Worm (Caenorhabditis elegans) whole organism, mixed stage, embryonic: ENCODE data around the gene C18E9.8.

Experiments
- drap-1 ChIP-seq: fragments of 200-800 bp; sonication (Bioruptor generic); optimal IDR thresholded peaks from 3 replicates; lab custom pipeline; 2018; ENCODE audit warnings: mild to moderate bottlenecking, missing genetic modification characterization, missing compliant biosample characterization
- elt-3 ChIP-seq: fragments of 150-350 bp; optimal IDR thresholded peaks from 2 replicates; lab custom pipeline; 2014; ENCODE audit warnings: missing biosample characterization, missing genetic modification characterization
- flh-1 ChIP-seq: fragments of 200-800 bp; sonication (Bioruptor generic); optimal IDR thresholded peaks from 2 replicates; lab custom pipeline; 2018; ENCODE audit warnings: mild to moderate bottlenecking, missing genetic modification characterization, moderate library complexity, missing compliant biosample characterization
- nhr-237 ChIP-seq: fragments of 150-350 bp; optimal IDR thresholded peaks from 2 replicates; lab custom pipeline; 2014; ENCODE audit warnings: missing biosample characterization, missing genetic modification characterization
- nhr-76 ChIP-seq: sonication (generic microtip); optimal IDR thresholded peaks from 2 replicates; lab custom pipeline; 2017; ENCODE audit warnings: missing biosample characterization, missing genetic modification characterization
- sptf-1 ChIP-seq: sonication (generic microtip); optimal IDR thresholded peaks from 2 replicates; lab custom pipeline; 2017; ENCODE audit warnings: mild to moderate bottlenecking, missing genetic modification characterization, moderate library complexity, missing compliant biosample characterization
- ztf-11 ChIP-seq: fragments of 150-350 bp; optimal IDR thresholded peaks from 2 replicates; lab custom pipeline; 2014; ENCODE audit warnings: missing biosample characterization, missing genetic modification characterization

- TF ChIP-seq nhr-76 (tag; lab: Kevin White, UChicago) (no peak), drap-1 (GFP tag; lab: Kevin White, UChicago) (no peak), nhr-237 (tag; lab: Kevin White, UChicago) (no peak), elt-3 (no peak), flh-1 (no peak), sptf-1 (no peak), ztf-11 (tag; lab: Kevin White, UChicago) (no peak)
Measured at ce11 chrII:9024312-9024711, 36.5 kb upstream of the C18E9.8 start.
